Fruit fly (Drosophila melanogaster): ENCODE results near the gene Aven.
A peak's percentile ranks its signal among the peaks of the same experiment; 100 is the strongest.

The Aven gene

DNA sequence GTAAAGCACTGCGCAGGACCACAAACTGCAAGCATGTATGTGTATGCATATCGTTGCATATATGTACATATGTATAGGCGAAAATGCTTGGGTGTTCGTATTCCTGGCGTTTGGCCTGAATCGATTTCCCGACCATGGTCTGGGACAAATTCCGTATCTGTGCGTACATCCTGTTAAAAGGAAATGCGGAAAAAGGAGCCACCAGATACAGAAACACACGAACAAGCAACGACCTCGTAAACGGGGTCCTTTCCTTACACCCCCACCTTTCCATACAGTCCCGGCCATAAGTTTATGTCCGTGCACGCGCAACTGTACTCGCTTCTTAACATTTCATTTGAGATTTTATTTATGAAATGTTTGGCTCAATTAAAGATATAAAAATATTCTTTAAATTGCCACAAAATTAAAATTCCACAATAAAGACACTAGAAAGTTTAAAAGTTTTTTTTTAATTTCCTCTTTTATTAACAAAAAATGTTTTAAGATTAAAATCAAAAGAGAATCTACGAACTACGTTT is 45.5 kb downstream of the Aven start (continued):
- TF ChIP-seq GATAe (GFP tag; conservative IDR thresholded peaks at IDR 0.05) (no peak), en (GFP tag; optimal IDR thresholded peaks at IDR 0.05) (no peak), CG34422 (GFP tag; IDR thresholded peaks at IDR 0.05) (no peak), tin (GFP tag; optimal IDR thresholded peaks at IDR 0.05) (no peak), lilli (GFP tag; optimal IDR thresholded peaks at IDR 0.05) (peak; percentile 11), chinmo (GFP tag; IDR thresholded peaks at IDR 0.05; ENCODE audit: partially characterized antibody) (0 out of 4 replicates have a peak, but pooled peaks have one; percentile 44), Dp (GFP tag; optimal IDR thresholded peaks at IDR 0.05) (no peak), CG2120 (GFP tag; optimal IDR thresholded peaks at IDR 0.05) (peak; percentile 22), CG6654 (GFP tag; optimal IDR thresholded peaks at IDR 0.05) (no peak), nerfin-2 (GFP tag; IDR thresholded peaks at IDR 0.05; ENCODE audit: partially characterized antibody) (no peak), dm (GFP tag; optimal IDR thresholded peaks at IDR 0.05) (no peak), CG12769 (tag; optimal IDR thresholded peaks at IDR 0.05) (no peak), Taf1 (GFP tag; IDR thresholded peaks at IDR 0.05) (no peak), CG14014 (GFP tag; IDR thresholded peaks at IDR 0.05) (peak; percentile 35; the same call in 1 of the 2 replicates), eyg (GFP tag; optimal IDR thresholded peaks at IDR 0.05) (no peak), h (optimal IDR thresholded peaks at IDR 0.05) (no peak), NFAT (GFP tag; IDR thresholded peaks at IDR 0.05) (no peak), CG4707 (GFP tag; optimal IDR thresholded peaks at IDR 0.05) (no peak), ERR (GFP tag; optimal IDR thresholded peaks at IDR 0.05) (no peak), exex (tag; optimal IDR thresholded peaks at IDR 0.05) (no peak), CG11695 (GFP tag; IDR thresholded peaks at IDR 0.05) (no peak), al (GFP tag; IDR thresholded peaks at IDR 0.05) (no peak), chm (GFP tag; IDR thresholded peaks at IDR 0.05) (no peak), Oaz (GFP tag; IDR thresholded peaks at IDR 0.05) (no peak), psq (GFP tag; optimal IDR thresholded peaks at IDR 0.05) (no peak), CG13775 (GFP tag; optimal IDR thresholded peaks at IDR 0.05) (no peak), CG7372 (GFP tag; IDR thresholded peaks at IDR 0.05) (no peak), CG5180 (GFP tag; optimal IDR thresholded peaks at IDR 0.05) (no peak), CG12744 (GFP tag; optimal IDR thresholded peaks at IDR 0.05) (no peak), CG18619 (GFP tag; optimal IDR thresholded peaks at IDR 0.05) (no peak), org-1 (GFP tag; optimal IDR thresholded peaks at IDR 0.05) (no peak), CG9797 (GFP tag; optimal IDR thresholded peaks at IDR 0.05) (no peak), Rfx (GFP tag; IDR thresholded peaks at IDR 0.05) (no peak), H15 (GFP tag; IDR thresholded peaks at IDR 0.05) (0 out of 3 replicates have a peak, but pooled peaks have one; percentile 8), cwo (GFP tag; optimal IDR thresholded peaks at IDR 0.05) (no peak), Doc3 (GFP tag; IDR thresholded peaks at IDR 0.05; ENCODE audit: partially characterized antibody) (no peak), ewg (GFP tag; optimal IDR thresholded peaks at IDR 0.05) (peak; percentile 72), MTF-1 (GFP tag; optimal IDR thresholded peaks at IDR 0.05; ENCODE audit: borderline replicate concordance) (no peak), salm (tag; optimal IDR thresholded peaks at IDR 0.05) (no peak), CG6175 (GFP tag; IDR thresholded peaks at IDR 0.05) (no peak), onecut (GFP tag; IDR thresholded peaks at IDR 0.05) (peak; percentile 96), tio (GFP tag; optimal IDR thresholded peaks at IDR 0.05) (no peak), CG4854 (GFP tag; optimal IDR thresholded peaks at IDR 0.05) (no peak), CG9437 (GFP tag; optimal IDR thresholded peaks at IDR 0.05) (no peak), CG17361 (GFP tag; IDR thresholded peaks at IDR 0.05) (no peak), Dek (tag; optimal IDR thresholded peaks at IDR 0.05) (no peak), fd102C (GFP tag; optimal IDR thresholded peaks at IDR 0.05) (no peak), pan (optimal IDR thresholded peaks at IDR 0.05) (no peak), pan (GFP tag; optimal IDR thresholded peaks at IDR 0.05 in 1 of 2, IDR thresholded peaks at IDR 0.05 in 1 of 2) (no peak), CG1233 (GFP tag; optimal IDR thresholded peaks at IDR 0.05) (no peak), Poxn (GFP tag; IDR thresholded peaks at IDR 0.05) (no peak), CG17912 (GFP tag; optimal IDR thresholded peaks at IDR 0.05) (no peak)
